Worm (Caenorhabditis elegans) whole organism, L1 larva: Measurements from ENCODE around the gene K01D12.20.

ENCODE experiments used
- C16A3.4 ChIP-seq: fragments of 150-350 bp; optimal IDR thresholded peaks from 2 replicates; lab custom pipeline; 2014; ENCODE audit warnings: missing biosample characterization, missing genetic modification characterization
- F16B12.6 ChIP-seq: fragments of 150-350 bp; optimal IDR thresholded peaks from 2 replicates; lab custom pipeline; 2014; ENCODE audit warnings: missing biosample characterization, missing genetic modification characterization
- Y116A8C.19 ChIP-seq: sonication (generic microtip); optimal IDR thresholded peaks from 2 replicates; lab custom pipeline; 2016; ENCODE audit warnings: missing compliant biosample characterization, missing genetic modification characterization, borderline replicate concordance
- alr-1 ChIP-seq: fragments of 200-800 bp; sonication (Bioruptor generic); optimal IDR thresholded peaks from 2 replicates; lab custom pipeline; 2018; ENCODE audit warnings: borderline replicate concordance, mild to moderate bottlenecking, missing genetic modification characterization, missing compliant biosample characterization
- blmp-1 ChIP-seq: fragments of 150-350 bp; optimal IDR thresholded peaks from 2 replicates; lab custom pipeline; 2014; ENCODE audit warnings: missing biosample characterization, missing genetic modification characterization
- ceh-82 ChIP-seq, 3 experiments: fragments of 150-350 bp in 1 of 3; sonication (generic microtip) in 2 of 3; optimal IDR thresholded peaks; 2 replicates each; lab custom pipeline; 2014 to 2017; ENCODE audit warnings: missing biosample characterization in 3 of 3, missing genetic modification characterization in 3 of 3
- ceh-90 ChIP-seq: sonication (generic microtip); optimal IDR thresholded peaks from 2 replicates; lab custom pipeline; 2016; ENCODE audit warnings: missing genetic modification characterization, missing compliant biosample characterization
- dpl-1 ChIP-seq, 3 experiments: fragments of 150-350 bp in 2 of 3; sonication (generic microtip) in 1 of 3; optimal IDR thresholded peaks; 2 replicates each; lab custom pipeline; 2014 to 2017; ENCODE audit warnings: missing biosample characterization in 3 of 3, missing genetic modification characterization in 3 of 3, missing genetic modification reagents in 3 of 3
- dsc-1 ChIP-seq: sonication (generic microtip); optimal IDR thresholded peaks from 2 replicates; lab custom pipeline; 2016; ENCODE audit warnings: mild to moderate bottlenecking, missing genetic modification characterization, missing compliant biosample characterization
- efl-1 ChIP-seq, 4 experiments: fragments of 150-350 bp; optimal IDR thresholded peaks in 3 of 4; peaks in 1 of 4; 1 replicate in 1 of 4; 2 replicates in 3 of 4; lab custom pipeline; 2014; ENCODE audit warnings: missing biosample characterization in 2 of 4, missing genetic modification characterization in 2 of 4, missing genetic modification reagents in 2 of 4
- efl-3 ChIP-seq: fragments of 200-800 bp; sonication (Bioruptor generic); optimal IDR thresholded peaks from 2 replicates; lab custom pipeline; 2018; ENCODE audit warnings: mild to moderate bottlenecking, missing genetic modification characterization, missing compliant biosample characterization
- egl-13 ChIP-seq: sonication (generic microtip); optimal IDR thresholded peaks from 2 replicates; lab custom pipeline; 2016; ENCODE audit warnings: missing genotype, missing genetic modification reagents, missing genetic modification characterization, missing compliant biosample characterization
- elt-2 ChIP-seq: sonication (generic microtip); optimal IDR thresholded peaks from 2 replicates; lab custom pipeline; 2016; ENCODE audit warnings: missing genetic modification characterization, mild to moderate bottlenecking, inconsistent platforms, missing compliant biosample characterization, missing genetic modification reagents
- elt-3 ChIP-seq, 6 experiments: fragments of 150-350 bp in 1 of 6; sonication (generic microtip); optimal IDR thresholded peaks; 2 replicates each; lab custom pipeline; 2017 to 2018; ENCODE audit warnings: missing biosample characterization in 6 of 6, missing genetic modification characterization in 6 of 6, inconsistent platforms in 1 of 6
- ets-5 ChIP-seq: fragments of 200-800 bp; sonication (Bioruptor generic); IDR thresholded peaks from 2 replicates; pipeline ENCODE4 v1.3.6; 2022; ENCODE audit warnings: missing genetic modification characterization, missing compliant biosample characterization
- fkh-4 ChIP-seq: sonication (generic microtip); optimal IDR thresholded peaks from 2 replicates; lab custom pipeline; 2016; ENCODE audit warnings: missing compliant biosample characterization, missing genetic modification characterization, borderline replicate concordance
- fkh-8 ChIP-seq: sonication (generic microtip); optimal IDR thresholded peaks from 2 replicates; lab custom pipeline; 2016; ENCODE audit warnings: mild to moderate bottlenecking, missing genetic modification characterization, missing compliant biosample characterization
- hlh-17 ChIP-seq: fragments of 200-800 bp; sonication (Bioruptor generic); optimal IDR thresholded peaks from 2 replicates; lab custom pipeline; 2018; ENCODE audit warnings: missing genetic modification characterization, mild to moderate bottlenecking, missing compliant biosample characterization, moderate library complexity, borderline replicate concordance
- irx-1 ChIP-seq: sonication (generic microtip); optimal IDR thresholded peaks from 2 replicates; lab custom pipeline; 2016; ENCODE audit warnings: missing genetic modification characterization, missing compliant biosample characterization
- jun-1 ChIP-seq: fragments of 150-350 bp; optimal IDR thresholded peaks from 2 replicates; lab custom pipeline; 2014; ENCODE audit warnings: missing biosample characterization, missing genetic modification reagents, missing genetic modification characterization
- lin-15B ChIP-seq: fragments of 150-350 bp; sonication (generic microtip); optimal IDR thresholded peaks from 3 replicates; lab custom pipeline; 2014; ENCODE audit warnings: missing biosample characterization, missing genetic modification characterization
- lin-35 ChIP-seq, 2 experiments: fragments of 150-350 bp; optimal IDR thresholded peaks; 2 replicates each; lab custom pipeline; 2014; ENCODE audit warnings: missing biosample characterization in 2 of 2, missing genetic modification characterization in 2 of 2, missing genetic modification reagents in 2 of 2
- lin-39 ChIP-seq: fragments of 150-350 bp; optimal IDR thresholded peaks from 2 replicates; lab custom pipeline; 2014; ENCODE audit warnings: missing biosample characterization, missing genetic modification reagents, missing genetic modification characterization
- lsy-2 ChIP-seq, 2 experiments: fragments of 150-350 bp; optimal IDR thresholded peaks; 2 replicates each; lab custom pipeline; 2014; ENCODE audit warnings: missing biosample characterization in 2 of 2, missing genetic modification characterization in 2 of 2
- mab-9 ChIP-seq: fragments of 200-800 bp; sonication (Bioruptor generic); IDR thresholded peaks from 2 replicates; pipeline ENCODE4 v1.3.6; 2022; ENCODE audit warnings: missing genetic modification reagents, missing genetic modification characterization, missing compliant biosample characterization
- mdl-1 ChIP-seq, 2 experiments: fragments of 150-350 bp; optimal IDR thresholded peaks; 2 replicates each; lab custom pipeline; 2014 to 2017; ENCODE audit warnings: missing biosample characterization in 2 of 2, missing genetic modification characterization in 2 of 2, inconsistent platforms in 1 of 2
- mef-2 ChIP-seq: fragments of 150-350 bp; optimal IDR thresholded peaks from 2 replicates; lab custom pipeline; 2014; ENCODE audit warnings: missing biosample characterization, missing genetic modification characterization
- mep-1 ChIP-seq: fragments of 150-350 bp; optimal IDR thresholded peaks from 2 replicates; lab custom pipeline; 2014; ENCODE audit warnings: missing biosample characterization, missing genetic modification characterization
- nhr-11 ChIP-seq: fragments of 150-350 bp; optimal IDR thresholded peaks from 2 replicates; lab custom pipeline; 2014; ENCODE audit warnings: missing biosample characterization, missing genetic modification characterization
- nhr-19 ChIP-seq: fragments of 200-800 bp; sonication (Bioruptor generic); conservative IDR thresholded peaks from 2 replicates; pipeline ENCODE4 v1.3.6; 2022; ENCODE audit warnings: missing genetic modification characterization, missing compliant biosample characterization
- nhr-20 ChIP-seq: sonication (generic microtip); optimal IDR thresholded peaks from 2 replicates; lab custom pipeline; 2016; ENCODE audit warnings: mild to moderate bottlenecking, missing genetic modification characterization, missing compliant biosample characterization
- nhr-28 ChIP-seq: fragments of 150-350 bp; optimal IDR thresholded peaks from 2 replicates; lab custom pipeline; 2014; ENCODE audit warnings: missing biosample characterization, missing genetic modification characterization
- nhr-47 ChIP-seq: sonication (generic microtip); optimal IDR thresholded peaks from 2 replicates; lab custom pipeline; 2016; ENCODE audit warnings: mild to moderate bottlenecking, missing genetic modification characterization, moderate library complexity, missing compliant biosample characterization
- nhr-71 ChIP-seq: sonication (generic microtip); optimal IDR thresholded peaks from 2 replicates; lab custom pipeline; 2016; ENCODE audit warnings: mild to moderate bottlenecking, missing genetic modification characterization, moderate library complexity, missing compliant biosample characterization
- nhr-76 ChIP-seq: sonication (generic microtip); optimal IDR thresholded peaks from 2 replicates; lab custom pipeline; 2017; ENCODE audit warnings: missing biosample characterization, missing genetic modification characterization
- nhr-85 ChIP-seq: sonication (generic microtip); peaks from one replicate; lab custom pipeline; 2016; ENCODE audit warnings: missing genetic modification characterization, inconsistent platforms, missing compliant biosample characterization
- nhr-90 ChIP-seq: sonication (generic microtip); optimal IDR thresholded peaks from 2 replicates; lab custom pipeline; 2016; ENCODE audit warnings: mild to moderate bottlenecking, missing genetic modification characterization, missing compliant biosample characterization; ENCODE audit not compliant: poor library complexity
- skn-1 ChIP-seq: fragments of 150-350 bp; optimal IDR thresholded peaks from 2 replicates; lab custom pipeline; 2014; ENCODE audit warnings: missing biosample characterization, missing genetic modification characterization
- snu-23 ChIP-seq: sonication (generic microtip); optimal IDR thresholded peaks from 2 replicates; lab custom pipeline; 2016; ENCODE audit warnings: missing genetic modification characterization, missing compliant biosample characterization
- swsn-7 ChIP-seq: sonication (generic microtip); optimal IDR thresholded peaks from 2 replicates; lab custom pipeline; 2016; ENCODE audit warnings: missing genetic modification characterization, missing compliant biosample characterization
- tbx-2 ChIP-seq: sonication (generic microtip); optimal IDR thresholded peaks from 2 replicates; lab custom pipeline; 2016; ENCODE audit warnings: missing genetic modification characterization, missing compliant biosample characterization
- tlp-1 ChIP-seq: fragments of 150-350 bp; optimal IDR thresholded peaks from 2 replicates; lab custom pipeline; 2014; ENCODE audit warnings: missing biosample characterization, missing genetic modification characterization
- unc-30 ChIP-seq: sonication (generic microtip); optimal IDR thresholded peaks from 2 replicates; lab custom pipeline; 2017; ENCODE audit warnings: missing biosample characterization, missing genetic modification characterization
- vab-15 ChIP-seq: sonication (generic microtip); optimal IDR thresholded peaks from 2 replicates; lab custom pipeline; 2017; ENCODE audit warnings: missing genotype, mild to moderate bottlenecking, missing genetic modification characterization, missing compliant biosample characterization
- xbp-1 ChIP-seq: sonication (generic microtip); optimal IDR thresholded peaks from 2 replicates; lab custom pipeline; 2016; ENCODE audit warnings: missing genetic modification characterization, missing compliant biosample characterization
- zag-1 ChIP-seq: fragments of 150-350 bp; optimal IDR thresholded peaks from 2 replicates; lab custom pipeline; 2014; ENCODE audit warnings: missing biosample characterization, missing genetic modification characterization
- zip-4 ChIP-seq: fragments of 200-800 bp; sonication (Bioruptor generic); optimal IDR thresholded peaks from 2 replicates; lab custom pipeline; 2018; ENCODE audit warnings: mild to moderate bottlenecking, missing genetic modification characterization, moderate library complexity, missing compliant biosample characterization

K01D12.20 gene

DNA sequence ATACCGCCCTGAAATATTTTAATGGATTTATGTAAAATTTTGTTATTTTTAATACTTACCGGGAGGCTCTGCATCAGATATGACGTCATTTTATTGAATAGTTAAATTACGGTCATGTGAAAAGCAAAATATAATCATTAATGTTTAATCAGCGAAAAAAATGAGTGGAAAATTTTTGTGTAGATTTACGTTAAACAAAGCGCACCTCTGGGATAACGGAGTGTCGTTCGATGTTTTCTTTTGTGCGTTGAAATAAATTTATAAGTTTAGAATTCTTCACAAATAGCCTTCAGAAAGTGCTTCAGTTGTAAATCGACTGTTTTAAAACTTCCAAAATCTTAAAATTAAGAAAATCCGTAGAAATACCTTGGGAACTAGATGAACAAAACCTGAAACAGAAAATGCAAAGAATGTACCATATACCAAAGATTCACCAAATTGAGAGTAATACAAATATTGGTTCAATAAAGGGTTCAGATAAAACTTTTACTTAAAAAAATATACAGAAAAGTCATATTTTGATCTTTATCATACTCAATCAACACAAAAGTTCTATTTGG lies at the start of gene K01D12.20, which contains the start of gene miga-1:
Gene K01D12.20, minus strand, starts transcription at position 138 of the 560 bp plus-strand sequence.
Gene miga-1, minus strand, starts transcription at position 183 of the 560 bp plus-strand sequence.
- TF ChIP-seq ceh-90 (tag; lab: Kevin White, UChicago) (no peak), elt-2 (peak; percentile 34), dsc-1 (peak; percentile 42), tlp-1 (tag; lab: Kevin White, UChicago) (no peak), blmp-1 (tag; lab: Kevin White, UChicago) (peak; percentile 25), Y116A8C.19 (tag; lab: Kevin White, UChicago) (no peak), elt-3 (tag; optimal IDR thresholded peaks at IDR 0.05; lab: Kevin White, UChicago) (no peak), unc-30 (tag; lab: Kevin White, UChicago) (no peak), fkh-8 (tag; lab: Kevin White, UChicago) (no peak), alr-1 (tag; lab: Kevin White, UChicago) (no peak), nhr-47 (peak; percentile 56), ets-5 (no peak), lin-39 (tag; lab: Kevin White, UChicago) (no peak), nhr-85 (tag; lab: Kevin White, UChicago) (no peak), nhr-90 (peak; percentile 49), nhr-76 (tag; lab: Kevin White, UChicago) (no peak), F16B12.6 (no peak), nhr-28 (tag; lab: Kevin White, UChicago) (no peak), nhr-11 (tag; lab: Kevin White, UChicago) (no peak), tbx-2 (tag; lab: Kevin White, UChicago) (peak; percentile 31), mab-9 (no peak), zip-4 (GFP tag; lab: Kevin White, UChicago) (no peak), snu-23 (GFP tag; lab: Kevin White, UChicago) (peak; percentile 57), egl-13 (tag; lab: Kevin White, UChicago) (no peak), skn-1 (tag; lab: Kevin White, UChicago) (peak; percentile 22), nhr-19 (GFP tag; lab: Robert Waterston, UW) (peak; percentile 22; the same call in 1 of the 2 replicates), zag-1 (tag; lab: Kevin White, UChicago) (no peak), fkh-4 (tag; lab: Kevin White, UChicago) (no peak), irx-1 (no peak), efl-3 (GFP tag; lab: Kevin White, UChicago) (no peak), jun-1 (no peak), hlh-17 (GFP tag; lab: Kevin White, UChicago) (no peak), efl-1 (optimal IDR thresholded peaks at IDR 0.05; lab: Kevin White, UChicago) (peak; percentile 31 to 60), efl-1 (GFP tag; optimal IDR thresholded peaks at IDR 0.05 in 1 of 2; lab: Kevin White, UChicago) (peak; percentile 50 to 93), lin-15B (tag; lab: Kevin White, UChicago) (peak; percentile 28), nhr-20 (peak; percentile 46), nhr-71 (tag; lab: Kevin White, UChicago) (peak; percentile 42), ceh-82 (tag; optimal IDR thresholded peaks at IDR 0.05; lab: Kevin White, UChicago) (peak in 2 of 3 experiments; percentile 8 to 11), swsn-7 (tag; lab: Kevin White, UChicago) (peak; percentile 43), mef-2 (tag; lab: Kevin White, UChicago) (no peak), dpl-1 (GFP tag; optimal IDR thresholded peaks at IDR 0.05; lab: Kevin White, UChicago) (peak; percentile 37 to 55 (median 46)), lin-35 (GFP tag; optimal IDR thresholded peaks at IDR 0.05; lab: Kevin White, UChicago) (peak; percentile 26 to 63), mep-1 (tag; lab: Kevin White, UChicago) (peak; percentile 59), mdl-1 (tag; optimal IDR thresholded peaks at IDR 0.05; lab: Kevin White, UChicago) (no peak), vab-15 (tag; lab: Kevin White, UChicago) (no peak), C16A3.4 (tag; lab: Kevin White, UChicago) (peak; percentile 56), lsy-2 (tag; optimal IDR thresholded peaks at IDR 0.05; lab: Kevin White, UChicago) (peak; percentile 55 to 62), xbp-1 (tag; lab: Kevin White, UChicago) (peak; percentile 32)
